Worm (Caenorhabditis elegans): ENCODE measurements around the gene abf-3.

abf-3 gene

ce11 chrV:15796087-15796486 lies 21.6 kb downstream of the abf-3 start, which contains the start of gene nhr-223:
Gene nhr-223 (plus strand): TSS chrV:15796387.
- no peak for TF ChIP-seq unc-62 (GFP tag; optimal IDR thresholded peaks at IDR 0.05)
- no peak for TF ChIP-seq lsy-2 (tag; optimal IDR thresholded peaks at IDR 0.05)
- no peak for TF ChIP-seq snpc-4 (tag; optimal IDR thresholded peaks at IDR 0.05)

- TF ChIP-seq unc-62 (GFP tag; optimal IDR thresholded peaks at IDR 0.05) (no peak), ztf-4 (tag; optimal IDR thresholded peaks at IDR 0.05) (no peak), peb-1 (tag; optimal IDR thresholded peaks at IDR 0.05) (no peak)
These were observed 24.4 kb downstream of the abf-3 start, which contains the start of gene T26E4.7 for ce11 chrV:15793270-15793669. Gene T26E4.7 (plus strand): TSS chrV:15793570.

DNA sequence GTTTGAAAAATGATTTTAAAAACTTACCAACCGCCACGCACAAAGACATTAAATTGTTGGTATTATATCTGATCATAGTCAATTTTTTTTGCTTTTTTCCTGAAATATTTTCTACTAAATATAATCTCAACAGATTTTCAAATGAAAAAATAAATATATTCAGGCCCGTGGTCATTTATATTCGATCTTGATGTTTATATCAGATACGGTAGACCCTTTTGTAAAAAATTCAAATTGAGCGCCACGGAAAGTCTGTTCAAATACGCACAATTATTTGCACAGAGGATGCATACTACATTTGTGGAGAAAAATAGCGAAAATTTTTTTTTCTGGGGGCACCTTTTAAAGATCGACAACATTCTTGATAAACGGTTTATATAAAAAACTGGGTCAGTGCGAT lies 25.2 kb downstream of the abf-3 start, which contains the start of gene T26E4.4:
T26E4.4 (minus strand) TSS at position 101 of the 400 bp plus-strand sequence.
- TF ChIP-seq snpc-4 (tag; optimal IDR thresholded peaks at IDR 0.05) (no peak), crh-2 (tag; optimal IDR thresholded peaks at IDR 0.05) (no peak), mbf-1 (tag; optimal IDR thresholded peaks at IDR 0.05) (no peak), sem-4 (tag; optimal IDR thresholded peaks at IDR 0.05) (no peak), gmeb-1 (tag; optimal IDR thresholded peaks at IDR 0.05) (no peak), nhr-129 (tag; optimal IDR thresholded peaks at IDR 0.05) (no peak), elt-1 (tag; optimal IDR thresholded peaks at IDR 0.05) (no peak), egl-27 (tag; optimal IDR thresholded peaks at IDR 0.05) (no peak), zag-1 (tag; optimal IDR thresholded peaks at IDR 0.05) (no peak), dmd-4 (tag; optimal IDR thresholded peaks at IDR 0.05) (no peak), nhr-11 (tag; optimal IDR thresholded peaks at IDR 0.05) (no peak), nhr-25 (tag; optimal IDR thresholded peaks at IDR 0.05) (no peak)

ce11 chrV:15782494-15782893 lies 35.2 kb downstream of the abf-3 start, which contains the start of gene T26E4.3:
Gene T26E4.3 (plus strand): TSS chrV:15782794.
- TF ChIP-seq gmeb-1 (tag; optimal IDR thresholded peaks at IDR 0.05) (no peak), elt-1 (tag; optimal IDR thresholded peaks at IDR 0.05) (no peak), nhr-6 (tag; optimal IDR thresholded peaks at IDR 0.05) (no peak), nhr-129 (tag; optimal IDR thresholded peaks at IDR 0.05) (no peak), ceh-16 (tag; optimal IDR thresholded peaks at IDR 0.05) (no peak)

DNA sequence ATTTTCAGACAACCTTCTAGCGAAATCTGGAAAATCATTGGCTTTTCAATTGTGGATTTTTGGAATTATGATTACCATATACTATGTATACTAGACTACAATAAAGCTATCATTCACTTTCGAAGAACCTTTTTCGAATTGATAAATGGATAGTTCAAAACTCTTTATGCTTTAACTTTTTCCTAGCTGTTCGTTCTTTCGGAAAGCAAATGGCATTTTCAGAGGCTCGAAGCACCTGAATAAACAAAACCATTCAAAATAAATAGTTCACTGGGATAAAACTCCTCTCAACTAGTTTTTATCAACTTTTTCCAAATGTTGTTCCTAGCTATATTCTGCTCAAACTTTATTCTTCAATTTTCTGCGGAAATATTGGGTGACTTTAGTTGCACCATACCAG lies 36.6 kb downstream of the abf-3 start, which contains the start of gene T26E4.2:
T26E4.2 (plus strand) TSS at position 301 of the 400 bp plus-strand sequence.
- TF ChIP-seq unc-55 (GFP tag; optimal IDR thresholded peaks at IDR 0.05): no peak
- no peak for TF ChIP-seq ceh-82 (tag; optimal IDR thresholded peaks at IDR 0.05)
- no peak for TF ChIP-seq mdl-1 (tag; optimal IDR thresholded peaks at IDR 0.05)
- TF ChIP-seq blmp-1 (tag; optimal IDR thresholded peaks at IDR 0.05; ENCODE audit: insufficient read depth): no peak
- TF ChIP-seq nhr-10 (tag; optimal IDR thresholded peaks at IDR 0.05): no peak
- TF ChIP-seq lin-11 (tag; optimal IDR thresholded peaks at IDR 0.05): no peak
- no peak for TF ChIP-seq alr-1 (tag; optimal IDR thresholded peaks at IDR 0.05)
- TF ChIP-seq nhr-25 (tag; optimal IDR thresholded peaks at IDR 0.05): no peak
- no peak for TF ChIP-seq ztf-1 (GFP tag; conservative IDR thresholded peaks at IDR 0.05)
- TF ChIP-seq R02D3.7 (tag; optimal IDR thresholded peaks at IDR 0.05): no peak
- TF ChIP-seq snpc-4 (tag; optimal IDR thresholded peaks at IDR 0.05): no peak
- TF ChIP-seq aly-2 (tag; optimal IDR thresholded peaks at IDR 0.05): no peak

ce11 chrV:15779128-15779729 lies 38.4 kb downstream of the abf-3 start, which contains the start of the genes nhr-285 and irld-52:
Gene nhr-285 (minus strand): TSS chrV:15779228.
Gene irld-52 (plus strand): TSS chrV:15779679.
- no peak for TF ChIP-seq fos-1 (tag; optimal IDR thresholded peaks at IDR 0.05)
- TF ChIP-seq ama-1 (optimal IDR thresholded peaks at IDR 0.05): no peak
- no peak for TF ChIP-seq nhr-23 (tag; optimal IDR thresholded peaks at IDR 0.05)
- no peak for TF ChIP-seq gmeb-1 (tag; optimal IDR thresholded peaks at IDR 0.05)
- no peak for TF ChIP-seq mab-5 (tag; optimal IDR thresholded peaks at IDR 0.05)
- TF ChIP-seq aly-2 (tag; optimal IDR thresholded peaks at IDR 0.05): no peak
- TF ChIP-seq ceh-16 (tag; optimal IDR thresholded peaks at IDR 0.05): no peak
- TF ChIP-seq crh-2 (tag; optimal IDR thresholded peaks at IDR 0.05): no peak
- no peak for TF ChIP-seq elt-1 (tag; optimal IDR thresholded peaks at IDR 0.05)
- TF ChIP-seq ceh-82 (tag; optimal IDR thresholded peaks at IDR 0.05): no peak
- no peak for TF ChIP-seq ztf-4 (tag; optimal IDR thresholded peaks at IDR 0.05)
- TF ChIP-seq sma-9 (GFP tag; optimal IDR thresholded peaks at IDR 0.05): no peak
- TF ChIP-seq sma-9 (tag; optimal IDR thresholded peaks at IDR 0.05): no peak
- no peak for TF ChIP-seq nhr-129 (tag; optimal IDR thresholded peaks at IDR 0.05)
- TF ChIP-seq dmd-4 (tag; optimal IDR thresholded peaks at IDR 0.05): no peak
- no peak for TF ChIP-seq R02D3.7 (tag; optimal IDR thresholded peaks at IDR 0.05)
